Worm (Caenorhabditis elegans) whole organism, L4/young adult: Measurements from ENCODE around the gene ZK1320.2.
A peak's percentile ranks its signal among the peaks of the same experiment; 100 is the strongest.

Experiments
- W03F9.2 ChIP-seq: fragments of 150-350 bp; optimal IDR thresholded peaks from 2 replicates; lab custom pipeline; 2014; ENCODE audit warnings: missing biosample characterization, missing genetic modification characterization
- dao-5 ChIP-seq: sonication (generic microtip); optimal IDR thresholded peaks from 2 replicates; lab custom pipeline; 2016; ENCODE audit warnings: missing genotype, missing genetic modification characterization, moderate library complexity, missing compliant biosample characterization
- him-1 ChIP-seq: sonication (generic microtip); optimal IDR thresholded peaks from 2 replicates; lab custom pipeline; 2016; ENCODE audit warnings: missing genotype, missing genetic modification reagents, missing genetic modification characterization, missing compliant biosample characterization

DNA sequence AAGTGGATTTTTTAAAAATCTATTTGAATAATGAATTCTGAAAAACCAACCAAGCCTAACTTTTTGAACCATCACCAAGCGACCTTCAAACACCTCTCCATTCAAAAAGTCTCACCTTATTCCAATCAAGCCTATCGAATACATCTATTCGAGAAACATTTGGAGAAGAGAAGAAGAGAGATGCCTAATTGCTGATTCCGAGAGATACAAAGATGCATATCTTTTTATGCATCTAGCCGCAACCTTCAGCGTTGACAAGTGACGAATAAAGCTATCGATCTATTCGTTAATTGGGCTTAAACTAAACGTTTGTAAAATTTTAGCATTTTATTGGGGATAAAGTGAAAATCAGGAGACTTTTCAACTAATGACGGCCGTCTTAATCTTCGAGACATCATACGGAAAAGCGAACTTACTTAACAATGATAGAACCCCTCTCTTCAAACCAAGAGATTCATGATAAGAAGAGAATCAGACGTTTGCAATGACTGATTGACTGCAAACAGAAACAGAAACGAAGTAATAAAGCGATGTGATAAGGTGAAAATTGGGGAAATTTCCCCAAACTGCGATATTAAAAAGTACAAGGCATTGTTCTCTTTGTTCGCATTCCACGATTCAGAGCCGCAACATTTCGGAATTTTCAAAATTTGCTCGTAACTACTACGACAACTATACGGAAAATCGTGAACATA lies 13.7 kb downstream of the ZK1320.2 start:
- TF ChIP-seq him-1 (tag; lab: Kevin White, UChicago) (no peak), dao-5 (tag; lab: Kevin White, UChicago) (no peak), W03F9.2 (tag; lab: Kevin White, UChicago) (peak; percentile 15)
